Fruit fly (Drosophila melanogaster) whole organism, embryonic: ENCODE results near the gene CG34028.

Experiments used
- Aef1 ChIP-seq: fragments of 200-800 bp; sonication (Bioruptor generic); IDR thresholded peaks from 3 replicates; pipeline ENCODE4 v1.3.6; 2022; ENCODE audit warnings: missing biosample characterization, missing genetic modification characterization
- CG11085 ChIP-seq: fragments of 200-800 bp; sonication (Bioruptor generic); IDR thresholded peaks from 2 replicates; pipeline ENCODE4 v1.3.6; 2022; ENCODE audit warnings: missing biosample characterization, missing genetic modification characterization
- CG13296 ChIP-seq: fragments of 200-800 bp; sonication (Bioruptor generic); optimal IDR thresholded peaks from 3 replicates; lab custom pipeline; 2018; ENCODE audit warnings: missing biosample characterization, mild to moderate bottlenecking, missing genetic modification characterization
- CG13894 ChIP-seq: fragments of 200-800 bp; sonication (Bioruptor generic); optimal IDR thresholded peaks from 3 replicates; lab custom pipeline; 2018; ENCODE audit warnings: missing biosample characterization, mild to moderate bottlenecking, missing genetic modification characterization, moderate library complexity
- CG14441 ChIP-seq: fragments of 200-800 bp; sonication (Bioruptor generic); IDR thresholded peaks from 2 replicates; pipeline ENCODE4 v1.3.6; 2022; ENCODE audit warnings: missing biosample characterization, missing genetic modification characterization
- CG15269 ChIP-seq: fragments of 200-800 bp; sonication (Bioruptor generic); optimal IDR thresholded peaks from 2 replicates; lab custom pipeline; 2018; ENCODE audit warnings: missing biosample characterization, mild to moderate bottlenecking, missing genetic modification characterization, moderate library complexity
- CG17328 ChIP-seq: fragments of 200-800 bp; sonication (Bioruptor generic); IDR thresholded peaks from 2 replicates; pipeline ENCODE4 v1.3.6; 2022; ENCODE audit warnings: missing biosample characterization, missing genetic modification characterization
- CG17385 ChIP-seq: fragments of 200-800 bp; sonication (Bioruptor generic); optimal IDR thresholded peaks from 3 replicates; lab custom pipeline; 2018; ENCODE audit warnings: missing biosample characterization, mild to moderate bottlenecking, missing genetic modification characterization
- CG2678 ChIP-seq: fragments of 200-800 bp; sonication (Bioruptor generic); optimal IDR thresholded peaks from 3 replicates; lab custom pipeline; 2019; ENCODE audit warnings: missing biosample characterization, mild to moderate bottlenecking, missing genetic modification characterization, moderate library complexity
- CG31441 ChIP-seq: fragments of 200-800 bp; sonication (Bioruptor generic); IDR thresholded peaks from 2 replicates; pipeline ENCODE4 v1.3.6; 2022; ENCODE audit warnings: missing biosample characterization, missing genetic modification characterization
- CG3281 ChIP-seq: fragments of 200-800 bp; sonication (Bioruptor generic); optimal IDR thresholded peaks from 3 replicates; lab custom pipeline; 2017; ENCODE audit warnings: missing biosample characterization, mild to moderate bottlenecking, missing genetic modification characterization
- CG4424 ChIP-seq: fragments of 200-800 bp; sonication (Bioruptor generic); optimal IDR thresholded peaks from 3 replicates; lab custom pipeline; 2016; ENCODE audit warnings: missing biosample characterization, missing genetic modification characterization
- CG6683 ChIP-seq: fragments of 200-800 bp; sonication (Bioruptor generic); optimal IDR thresholded peaks from 2 replicates; lab custom pipeline; 2017; ENCODE audit warnings: missing biosample characterization, mild to moderate bottlenecking, missing genetic modification characterization, missing genetic modification reagents
- CG6765 ChIP-seq: fragments of 200-800 bp; sonication (Bioruptor generic); optimal IDR thresholded peaks from 3 replicates; lab custom pipeline; 2017; ENCODE audit warnings: missing biosample characterization, mild to moderate bottlenecking, missing genetic modification characterization
- CG7372 ChIP-seq: fragments of 200-800 bp; sonication (Bioruptor generic); IDR thresholded peaks from 2 replicates; pipeline ENCODE4 v1.3.6; 2022; ENCODE audit warnings: missing biosample characterization, missing genetic modification characterization
- CG8478 ChIP-seq: fragments of >200 bp; optimal IDR thresholded peaks from 2 replicates; lab custom pipeline; 2018
- CG9797 ChIP-seq: fragments of 200-800 bp; sonication (Bioruptor generic); optimal IDR thresholded peaks from 3 replicates; lab custom pipeline; 2018; ENCODE audit warnings: missing biosample characterization, mild to moderate bottlenecking, missing genetic modification characterization
- CoRest ChIP-seq: fragments of 200-800 bp; sonication (Bioruptor generic); optimal IDR thresholded peaks from 3 replicates; lab custom pipeline; 2018; ENCODE audit warnings: missing biosample characterization, mild to moderate bottlenecking, missing genetic modification characterization, moderate library complexity
- Dbx ChIP-seq: fragments of 200-800 bp; sonication (Bioruptor generic); IDR thresholded peaks from 3 replicates; pipeline ENCODE4 v1.3.6; 2022; ENCODE audit warnings: missing biosample characterization, missing genetic modification characterization
- Fer1 ChIP-seq: fragments of 200-800 bp; sonication (Bioruptor generic); optimal IDR thresholded peaks from 2 replicates; lab custom pipeline; 2017; ENCODE audit warnings: missing biosample characterization, mild to moderate bottlenecking, missing genetic modification characterization
- Hmx ChIP-seq: fragments of 200-800 bp; sonication (Bioruptor generic); optimal IDR thresholded peaks from 2 replicates; lab custom pipeline; 2016; ENCODE audit warnings: missing biosample characterization, missing genetic modification characterization
- Hr51 ChIP-seq, 2 experiments: fragments of 200-800 bp; sonication (Bioruptor generic); optimal IDR thresholded peaks; 2 replicates in 1 of 2; 3 replicates in 1 of 2; lab custom pipeline; 2016 to 2018; ENCODE audit warnings: missing biosample characterization in 2 of 2, missing genetic modification characterization in 2 of 2, mild to moderate bottlenecking in 1 of 2, moderate library complexity in 1 of 2
- Max ChIP-seq: fragments of 200-800 bp; sonication (Bioruptor generic); optimal IDR thresholded peaks from 2 replicates; lab custom pipeline; 2016; ENCODE audit warnings: missing biosample characterization, mild to moderate bottlenecking, missing genetic modification characterization
- NC2β ChIP-seq: fragments of 200-800 bp; sonication (Bioruptor generic); optimal IDR thresholded peaks from 2 replicates; lab custom pipeline; 2016; ENCODE audit warnings: missing biosample characterization, missing genetic modification characterization
- NFAT ChIP-seq: fragments of 200-800 bp; sonication (Bioruptor generic); IDR thresholded peaks from 2 replicates; pipeline ENCODE4 v1.3.6; 2022; ENCODE audit warnings: missing biosample characterization, missing genetic modification characterization
- Neu2 ChIP-seq: fragments of 200-800 bp; sonication (Bioruptor generic); optimal IDR thresholded peaks from 3 replicates; lab custom pipeline; 2016; ENCODE audit warnings: missing biosample characterization, missing genetic modification characterization, borderline replicate concordance
- Sox100B ChIP-seq: fragments of 200-800 bp; sonication (Bioruptor generic); optimal IDR thresholded peaks from 3 replicates; lab custom pipeline; 2018; ENCODE audit warnings: missing biosample characterization, mild to moderate bottlenecking, missing genetic modification characterization
- Sox102F ChIP-seq: fragments of 200-800 bp; sonication (Bioruptor generic); optimal IDR thresholded peaks from 2 replicates; lab custom pipeline; 2018; ENCODE audit warnings: missing biosample characterization, mild to moderate bottlenecking, missing genetic modification characterization, moderate library complexity
- Vsx1 ChIP-seq: fragments of 200-800 bp; sonication (Bioruptor generic); optimal IDR thresholded peaks from 2 replicates; lab custom pipeline; 2017; ENCODE audit warnings: missing biosample characterization, mild to moderate bottlenecking, missing genetic modification characterization, missing genetic modification reagents
- abd-A ChIP-seq: fragments of 200-800 bp; sonication (Bioruptor generic); optimal IDR thresholded peaks from 3 replicates; lab custom pipeline; 2019; ENCODE audit warnings: missing biosample characterization, mild to moderate bottlenecking, missing genetic modification characterization, moderate library complexity
- bbx ChIP-seq: fragments of 200-800 bp; sonication (Bioruptor generic); IDR thresholded peaks from 2 replicates; pipeline ENCODE4 v1.3.6; 2022; ENCODE audit warnings: missing biosample characterization, missing genetic modification characterization; ENCODE audit not compliant: partially characterized antibody
- caup ChIP-seq: fragments of 200-800 bp; sonication (Bioruptor generic); optimal IDR thresholded peaks from 3 replicates; lab custom pipeline; 2017; ENCODE audit warnings: missing biosample characterization, mild to moderate bottlenecking, missing genetic modification characterization, moderate library complexity; ENCODE audit not compliant: severe bottlenecking
- cwo ChIP-seq: fragments of 200-800 bp; sonication (Bioruptor generic); optimal IDR thresholded peaks from 3 replicates; lab custom pipeline; 2017; ENCODE audit warnings: missing biosample characterization, missing genetic modification characterization, mild to moderate bottlenecking, moderate library complexity, missing genetic modification reagents
- hkb ChIP-seq, 2 experiments: fragments of 200-800 bp in 1 of 2; fragments of >200 bp in 1 of 2; sonication (Bioruptor generic) in 1 of 2; IDR thresholded peaks in 1 of 2; optimal IDR thresholded peaks in 1 of 2; 2 replicates each; pipeline versions ENCODE4 v1.3.6 to Lab custom; 2017 to 2022; ENCODE audit warnings: missing biosample characterization in 1 of 2, missing genetic modification characterization in 1 of 2
- lmd ChIP-seq: fragments of 200-800 bp; sonication (Bioruptor generic); IDR thresholded peaks from 2 replicates; pipeline ENCODE4 v1.3.6; 2022; ENCODE audit warnings: missing biosample characterization, missing genetic modification characterization
- nerfin-2 ChIP-seq: fragments of 200-800 bp; sonication (Bioruptor generic); IDR thresholded peaks from 2 replicates; pipeline ENCODE4 v1.3.6; 2022; ENCODE audit warnings: missing biosample characterization, missing genetic modification characterization; ENCODE audit not compliant: partially characterized antibody
- oc ChIP-seq: fragments of 200-800 bp; sonication (Bioruptor generic); optimal IDR thresholded peaks from 2 replicates; lab custom pipeline; 2018; ENCODE audit warnings: missing biosample characterization, mild to moderate bottlenecking, missing genetic modification characterization, moderate library complexity
- pfk ChIP-seq: fragments of 200-800 bp; sonication (Bioruptor generic); optimal IDR thresholded peaks from 2 replicates; lab custom pipeline; 2018; ENCODE audit warnings: missing biosample characterization, mild to moderate bottlenecking, missing genetic modification characterization, moderate library complexity
- ranshi ChIP-seq: fragments of 200-800 bp; sonication (Bioruptor generic); IDR thresholded peaks from 2 replicates; pipeline ENCODE4 v1.3.6; 2022; ENCODE audit warnings: missing biosample characterization, missing genetic modification characterization
- row ChIP-seq: fragments of 200-800 bp; sonication (Bioruptor generic); IDR thresholded peaks from 3 replicates; pipeline ENCODE4 v1.3.6; 2022; ENCODE audit warnings: missing biosample characterization, missing genetic modification characterization
- slbo ChIP-seq: fragments of 200-800 bp; sonication (Bioruptor generic); IDR thresholded peaks from 2 replicates; pipeline ENCODE4 v1.3.6; 2022; ENCODE audit warnings: missing biosample characterization, missing genetic modification characterization
- slp2 ChIP-seq: fragments of 200-800 bp; sonication (Bioruptor generic); optimal IDR thresholded peaks from 2 replicates; lab custom pipeline; 2016; ENCODE audit warnings: missing biosample characterization, missing genetic modification characterization
- sob ChIP-seq: fragments of 200-800 bp; sonication (Bioruptor generic); IDR thresholded peaks from 2 replicates; pipeline ENCODE4 v1.3.6; 2022; ENCODE audit warnings: missing biosample characterization, missing genetic modification characterization
- tio ChIP-seq: fragments of 200-800 bp; sonication (Bioruptor generic); optimal IDR thresholded peaks from 2 replicates; lab custom pipeline; 2017; ENCODE audit warnings: missing biosample characterization, missing genetic modification characterization, inconsistent platforms
- vnd ChIP-seq: fragments of 200-800 bp; sonication (Bioruptor generic); IDR thresholded peaks from 3 replicates; pipeline ENCODE4 v1.3.6; 2022; ENCODE audit warnings: missing biosample characterization, missing genetic modification characterization; ENCODE audit not compliant: partially characterized antibody
- wek ChIP-seq: fragments of 200-800 bp; sonication (Bioruptor generic); optimal IDR thresholded peaks from 3 replicates; lab custom pipeline; 2018; ENCODE audit warnings: missing biosample characterization, mild to moderate bottlenecking, missing genetic modification characterization, moderate library complexity

CG34028 gene

DNA sequence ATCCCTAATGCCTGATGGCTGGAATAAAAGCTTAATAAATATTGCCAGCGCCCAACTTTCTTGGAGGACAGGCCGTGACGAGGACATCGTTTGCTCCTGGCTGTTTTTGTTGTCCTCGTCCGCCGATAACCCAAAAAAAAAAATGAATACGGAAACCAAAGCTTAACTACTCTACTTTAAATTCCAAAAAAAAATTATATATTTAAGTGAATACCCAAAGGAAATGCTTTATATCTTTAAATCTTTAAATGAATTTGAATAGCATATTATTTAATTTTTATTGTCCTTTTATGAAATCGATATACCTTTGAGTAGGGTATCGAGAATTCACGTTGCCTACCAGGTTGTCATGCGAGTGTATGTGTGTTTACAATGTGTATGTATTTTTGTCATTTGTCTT is 8.9 kb downstream of the CG34028 start (continued):
- TF ChIP-seq hkb (optimal IDR thresholded peaks at IDR 0.05; lab: Kevin White, UChicago) (no peak), hkb (GFP tag; IDR thresholded peaks at IDR 0.05; lab: Robert Waterston, UW) (0 out of 2 replicates have a peak, but pooled peaks have one; percentile 19), Max (no peak), CG2678 (tag; lab: Kevin White, UChicago) (peak; percentile 67), row (GFP tag; lab: Robert Waterston, UW) (peak; percentile 63), nerfin-2 (GFP tag; lab: Robert Waterston, UW) (no peak), CG8478 (lab: Kevin White, UChicago) (no peak), CG6683 (no peak), bbx (GFP tag; lab: Robert Waterston, UW) (no peak), vnd (GFP tag; lab: Robert Waterston, UW) (no peak), CG3281 (peak; percentile 18), Hr51 (GFP tag; optimal IDR thresholded peaks at IDR 0.05; lab: Kevin White, UChicago) (peak in 1 of 2 experiments; percentile 44), CG15269 (tag; lab: Kevin White, UChicago) (peak; percentile 59), pfk (no peak), sob (no peak), Vsx1 (no peak), ranshi (GFP tag; lab: Robert Waterston, UW) (no peak), abd-A (tag; lab: Kevin White, UChicago) (peak; percentile 4), CoRest (tag; lab: Kevin White, UChicago) (peak; percentile 32), Hmx (no peak), tio (no peak), CG13894 (tag; lab: Kevin White, UChicago) (no peak), CG9797 (GFP tag; lab: Kevin White, UChicago) (no peak), NFAT (GFP tag; lab: Robert Waterston, UW) (no peak), cwo (GFP tag; lab: Kevin White, UChicago) (peak; percentile 13), CG6765 (GFP tag; lab: Kevin White, UChicago) (peak; percentile 5), CG11085 (GFP tag; lab: Robert Waterston, UW) (no peak), NC2β (no peak), CG17385 (GFP tag; lab: Kevin White, UChicago) (peak; percentile 3), CG7372 (no peak), CG14441 (GFP tag; lab: Robert Waterston, UW) (no peak), lmd (GFP tag; lab: Robert Waterston, UW) (no peak), Neu2 (no peak), CG31441 (GFP tag; lab: Robert Waterston, UW) (no peak), Aef1 (GFP tag; lab: Robert Waterston, UW) (no peak), caup (GFP tag; lab: Kevin White, UChicago) (peak; percentile 11), CG17328 (GFP tag; lab: Robert Waterston, UW) (no peak), slbo (GFP tag; lab: Robert Waterston, UW) (peak; percentile 38; the same call in 1 of the 2 replicates), wek (GFP tag; lab: Kevin White, UChicago) (no peak), oc (no peak), Sox102F (peak; percentile 22), CG13296 (GFP tag; lab: Kevin White, UChicago) (peak; percentile 47), Sox100B (GFP tag; lab: Kevin White, UChicago) (peak; percentile 6), CG4424 (GFP tag; lab: Kevin White, UChicago) (no peak), Fer1 (GFP tag; lab: Kevin White, UChicago) (peak; percentile 68), slp2 (GFP tag; lab: Kevin White, UChicago) (no peak), Dbx (GFP tag; lab: Robert Waterston, UW) (peak; percentile 56; the same call in 2 of the 3 replicates)
